Fruit fly (Drosophila melanogaster): Measurements from ENCODE around the gene odd.

DNA sequence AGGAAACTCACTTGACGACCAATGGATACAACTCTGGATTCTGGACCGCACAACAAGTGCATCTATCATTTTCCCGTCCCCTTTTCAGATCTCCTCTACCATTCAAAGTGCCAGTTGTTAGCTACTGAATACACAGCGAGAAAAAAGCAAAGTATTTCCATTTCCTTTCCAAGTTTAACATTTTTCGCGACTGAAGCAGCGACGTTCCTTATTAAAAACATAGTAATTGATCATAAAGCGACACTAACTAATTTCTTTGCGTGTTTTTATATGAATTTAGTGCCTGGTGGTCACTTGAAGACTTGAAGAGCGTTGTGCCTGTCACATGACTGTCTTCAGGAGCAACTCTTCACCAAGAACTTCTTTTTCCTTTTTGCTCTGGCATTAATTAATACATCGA lies 38.8 kb upstream of the odd start:
- TF ChIP-seq pan (optimal IDR thresholded peaks at IDR 0.05) (no peak), woc (GFP tag; optimal IDR thresholded peaks at IDR 0.05) (no peak), Hr78 (GFP tag; optimal IDR thresholded peaks at IDR 0.05) (no peak), rgr (GFP tag; optimal IDR thresholded peaks at IDR 0.05) (no peak), Abd-B (GFP tag; optimal IDR thresholded peaks at IDR 0.05) (no peak), N (GFP tag; optimal IDR thresholded peaks at IDR 0.05) (no peak), psq (GFP tag; optimal IDR thresholded peaks at IDR 0.05) (no peak), usp (GFP tag; optimal IDR thresholded peaks at IDR 0.05) (no peak), h (GFP tag; optimal IDR thresholded peaks at IDR 0.05) (no peak), Vsx2 (GFP tag; optimal IDR thresholded peaks at IDR 0.05; ENCODE audit: partially characterized antibody) (no peak)
